Worm (Caenorhabditis elegans): ENCODE data around the gene F22F1.2.
A peak's percentile ranks its signal among the peaks of the same experiment; 100 is the strongest.
"Not testable (repeated sequence)": the region's sequence is repeated elsewhere in the genome, so short reads cannot be mapped to it uniquely, and the experiment has no call there.

Gene F22F1.2

ce11 chrX:8150621-8151020 lies at the start of gene F22F1.2:
Gene F22F1.2, minus strand, starts transcription at chrX:8150721.
- TF ChIP-seq W03F9.2 (tag; optimal IDR thresholded peaks at IDR 0.05) (no peak), him-1 (tag; optimal IDR thresholded peaks at IDR 0.05) (no peak), dao-5 (tag; optimal IDR thresholded peaks at IDR 0.05) (no peak)

- TF ChIP-seq him-1 (tag; optimal IDR thresholded peaks at IDR 0.05) (no peak), W03F9.2 (tag; optimal IDR thresholded peaks at IDR 0.05) (no peak), dao-5 (tag; optimal IDR thresholded peaks at IDR 0.05) (no peak)
These were observed 49.7 kb upstream of the F22F1.2 start for ce11 chrX:8200206-8200605.

- TF ChIP-seq dao-5 (tag; optimal IDR thresholded peaks at IDR 0.05): no peak
These were observed 42.7 kb upstream of the F22F1.2 start for ce11 chrX:8193213-8193612.

DNA sequence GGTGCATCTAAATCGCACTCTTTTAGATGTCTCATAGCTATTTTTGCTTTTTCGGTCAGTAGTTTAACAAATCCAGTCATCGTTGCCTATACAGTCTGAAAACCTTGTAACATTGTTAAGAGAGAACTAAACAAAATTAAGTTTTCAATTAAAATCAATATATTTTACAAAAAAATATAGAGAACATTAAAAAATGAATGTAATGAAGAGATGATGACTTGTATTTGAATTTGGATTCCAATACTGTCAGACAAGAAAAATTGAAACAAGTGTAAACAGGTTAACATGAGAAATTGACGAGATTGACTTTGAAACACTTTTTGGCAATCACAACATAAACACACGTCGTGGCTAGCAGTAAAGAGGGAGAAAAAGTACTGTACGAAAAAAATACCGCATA lies 34.5 kb upstream of the F22F1.2 start, which contains the start of gene C17H11.5:
TSS of gene C17H11.5 (minus strand) at position 101 of the 400 bp plus-strand sequence.
- TF ChIP-seq him-1 (tag; optimal IDR thresholded peaks at IDR 0.05) (no peak), dao-5 (tag; optimal IDR thresholded peaks at IDR 0.05) (no peak), W03F9.2 (tag; optimal IDR thresholded peaks at IDR 0.05) (no peak)

- not testable (repeated sequence) for TF ChIP-seq W03F9.2, dao-5, him-1 (tag; optimal IDR thresholded peaks at IDR 0.05)
These were observed 31.2 kb upstream of the F22F1.2 start, which contains the start of gene C17H11.4 for ce11 chrX:8181590-8182311. Gene C17H11.4, minus strand, starts transcription at chrX:8181640.

DNA sequence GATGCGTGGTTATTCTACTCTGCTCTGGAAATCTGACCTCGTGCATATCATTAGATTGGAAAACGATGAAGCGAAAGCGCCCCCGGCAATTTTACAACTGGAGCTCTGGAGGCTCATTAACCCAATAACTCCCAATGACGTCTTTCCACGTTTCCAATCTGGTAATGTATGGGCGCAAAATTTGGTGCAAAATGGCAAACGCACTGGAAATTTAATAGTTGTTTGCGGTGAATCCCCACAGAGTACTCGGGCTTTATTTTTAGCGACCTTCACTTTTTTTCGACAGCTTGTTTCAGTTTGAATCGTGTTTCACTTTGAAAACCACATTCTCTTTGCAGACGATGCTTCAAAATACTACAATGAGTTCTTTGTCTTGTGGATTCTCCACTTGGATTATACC lies 23.1 kb upstream of the F22F1.2 start, which contains the start of gene C17H11.1:
TSS of gene C17H11.1 (plus strand) at position 301 of the 400 bp plus-strand sequence.
- no peak for TF ChIP-seq dao-5 (tag; optimal IDR thresholded peaks at IDR 0.05)
- TF ChIP-seq W03F9.2 (tag; optimal IDR thresholded peaks at IDR 0.05): no peak
- no peak for TF ChIP-seq him-1 (tag; optimal IDR thresholded peaks at IDR 0.05)

ce11 chrX:8169534-8169933 lies 19.0 kb upstream of the F22F1.2 start, which contains the start of gene C17H11.2:
Gene C17H11.2, plus strand, starts transcription at chrX:8169930.
- no peak for TF ChIP-seq dao-5 (tag; optimal IDR thresholded peaks at IDR 0.05)
- TF ChIP-seq him-1 (tag; optimal IDR thresholded peaks at IDR 0.05): no peak
- TF ChIP-seq W03F9.2 (tag; optimal IDR thresholded peaks at IDR 0.05): no peak

- TF ChIP-seq him-1 (tag; optimal IDR thresholded peaks at IDR 0.05): peak; percentile 77
- no peak for TF ChIP-seq W03F9.2 (tag; optimal IDR thresholded peaks at IDR 0.05)
These were observed 13.0 kb upstream of the F22F1.2 start for ce11 chrX:8163555-8163954.

- TF ChIP-seq dao-5 (tag; optimal IDR thresholded peaks at IDR 0.05): no peak
- no peak for TF ChIP-seq W03F9.2 (tag; optimal IDR thresholded peaks at IDR 0.05)
- TF ChIP-seq him-1 (tag; optimal IDR thresholded peaks at IDR 0.05): no peak
These were observed 12.3 kb upstream of the F22F1.2 start, which contains the start of gene F22F1.3 for ce11 chrX:8162793-8163192. Gene F22F1.3, minus strand, starts transcription at chrX:8163073.

DNA sequence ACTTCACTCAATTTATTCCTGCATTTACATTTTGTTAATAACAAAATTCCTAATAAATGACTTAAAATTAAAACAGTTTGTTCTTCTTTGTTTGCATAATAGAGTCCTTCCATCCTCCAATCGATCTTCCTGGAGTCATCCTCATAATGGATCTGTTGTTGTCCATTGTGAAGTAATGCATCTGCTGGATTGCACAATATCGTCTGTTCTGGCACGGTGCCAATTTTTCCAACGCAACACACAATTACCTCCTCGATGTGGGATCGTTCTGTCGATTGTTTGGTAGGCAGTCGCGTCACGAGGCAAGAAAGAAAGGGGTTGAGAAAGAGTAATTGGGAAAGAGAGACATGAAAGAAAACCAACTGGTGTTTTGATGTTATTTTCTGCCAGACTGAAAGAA lies 9.5 kb upstream of the F22F1.2 start:
- TF ChIP-seq dao-5 (tag; optimal IDR thresholded peaks at IDR 0.05): no peak
- no peak for TF ChIP-seq him-1 (tag; optimal IDR thresholded peaks at IDR 0.05)
- no peak for TF ChIP-seq W03F9.2 (tag; optimal IDR thresholded peaks at IDR 0.05)

ce11 chrX:8158975-8159813 lies 8.7 kb upstream of the F22F1.2 start, which contains the start of gene hil-3:
Gene hil-3, plus strand, starts transcription at chrX:8159169.
- no peak for TF ChIP-seq W03F9.2 (tag; optimal IDR thresholded peaks at IDR 0.05)
- TF ChIP-seq him-1 (tag; optimal IDR thresholded peaks at IDR 0.05): no peak
- no peak for TF ChIP-seq dao-5 (tag; optimal IDR thresholded peaks at IDR 0.05)

- TF ChIP-seq W03F9.2 (tag; optimal IDR thresholded peaks at IDR 0.05) (no peak), dao-5 (tag; optimal IDR thresholded peaks at IDR 0.05) (no peak), him-1 (tag; optimal IDR thresholded peaks at IDR 0.05) (no peak)
These were observed 6.6 kb upstream of the F22F1.2 start for ce11 chrX:8157132-8157531.

DNA sequence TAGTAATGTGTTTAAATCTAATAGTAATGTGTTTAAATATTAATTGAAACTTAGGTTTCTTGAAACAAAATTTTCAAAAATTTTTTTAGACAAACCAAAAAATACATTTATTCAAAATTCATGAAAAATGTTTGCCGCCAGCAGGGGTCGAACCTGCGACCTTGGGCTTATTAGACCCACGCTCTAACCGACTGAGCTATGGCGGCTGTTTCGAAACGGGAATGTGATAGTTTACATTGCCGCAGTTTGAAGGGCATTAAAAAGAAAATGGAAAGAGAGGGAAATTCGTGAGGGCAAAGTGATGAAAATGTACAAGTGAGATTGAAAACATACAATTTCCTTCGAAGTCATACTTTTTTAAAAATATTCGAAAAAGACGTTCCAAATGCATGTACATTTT lies 6.0 kb upstream of the F22F1.2 start:
- TF ChIP-seq dao-5 (tag; optimal IDR thresholded peaks at IDR 0.05) (no peak), W03F9.2 (tag; optimal IDR thresholded peaks at IDR 0.05) (peak; percentile 22)

- TF ChIP-seq W03F9.2 (tag; optimal IDR thresholded peaks at IDR 0.05) (no peak), dao-5 (tag; optimal IDR thresholded peaks at IDR 0.05) (no peak), him-1 (tag; optimal IDR thresholded peaks at IDR 0.05) (no peak)
These were observed 5.4 kb upstream of the F22F1.2 start for ce11 chrX:8155969-8156368.
